Fruit fly (Drosophila melanogaster) whole organism, embryonic: ENCODE results near the gene robl62A.

Experiments
- Asciz ChIP-seq: fragments of 200-800 bp; sonication (Bioruptor generic); optimal IDR thresholded peaks from 2 replicates; lab custom pipeline; 2017; ENCODE audit warnings: missing biosample characterization, mild to moderate bottlenecking, missing genetic modification characterization, missing genetic modification reagents
- BEAF-32 ChIP-seq: fragments of 200-800 bp; sonication (Bioruptor generic); optimal IDR thresholded peaks from 3 replicates; lab custom pipeline; 2017; ENCODE audit warnings: missing biosample characterization, missing genetic modification characterization, mild to moderate bottlenecking, moderate library complexity, missing genetic modification reagents
- CG1024 ChIP-seq: fragments of 200-800 bp; sonication (Bioruptor generic); IDR thresholded peaks from 2 replicates; pipeline ENCODE4 v1.3.6; 2022; ENCODE audit warnings: missing biosample characterization, missing genetic modification characterization
- CG10543 ChIP-seq: fragments of 200-800 bp; sonication (Bioruptor generic); optimal IDR thresholded peaks from 3 replicates; lab custom pipeline; 2017; ENCODE audit warnings: missing biosample characterization, mild to moderate bottlenecking, missing genetic modification characterization, moderate library complexity
- CG12155 ChIP-seq: fragments of 200-800 bp; sonication (Bioruptor generic); optimal IDR thresholded peaks from 3 replicates; lab custom pipeline; 2016; ENCODE audit warnings: missing biosample characterization, missing genetic modification characterization
- CG14965 ChIP-seq: fragments of 200-800 bp; sonication (Bioruptor generic); optimal IDR thresholded peaks from 2 replicates; lab custom pipeline; 2016; ENCODE audit warnings: missing biosample characterization, missing genetic modification characterization, borderline replicate concordance
- CG1529 ChIP-seq: fragments of 200-800 bp; sonication (Bioruptor generic); optimal IDR thresholded peaks from 3 replicates; lab custom pipeline; 2018; ENCODE audit warnings: missing biosample characterization, missing genetic modification characterization
- CG1647 ChIP-seq: fragments of 200-800 bp; sonication (Bioruptor generic); optimal IDR thresholded peaks from 3 replicates; lab custom pipeline; 2016; ENCODE audit warnings: missing biosample characterization, missing genetic modification characterization
- CG2712 ChIP-seq: fragments of 200-800 bp; optimal IDR thresholded peaks from 3 replicates; lab custom pipeline; 2019; ENCODE audit warnings: missing biosample characterization, mild to moderate bottlenecking, missing genetic modification characterization, moderate library complexity
- CG34224 ChIP-seq: fragments of 200-800 bp; sonication (Bioruptor generic); IDR thresholded peaks from 3 replicates; pipeline ENCODE4 v1.3.6; 2022; ENCODE audit warnings: missing biosample characterization, missing genetic modification characterization; ENCODE audit not compliant: partially characterized antibody
- CG4328 ChIP-seq: fragments of 200-800 bp; sonication (Bioruptor generic); optimal IDR thresholded peaks from 3 replicates; lab custom pipeline; 2017; ENCODE audit warnings: missing biosample characterization, missing genetic modification reagents, missing genetic modification characterization
- CG4360 ChIP-seq: fragments of 200-800 bp; sonication (Bioruptor generic); IDR thresholded peaks from 2 replicates; pipeline ENCODE4 v1.3.6; 2022; ENCODE audit warnings: missing biosample characterization, missing genetic modification characterization
- CG43689 ChIP-seq: fragments of 200-800 bp; sonication (Bioruptor generic); IDR thresholded peaks from 2 replicates; pipeline ENCODE4 v1.3.6; 2022; ENCODE audit warnings: missing biosample characterization, missing genetic modification characterization
- CG8089 ChIP-seq: fragments of 200-800 bp; sonication (Bioruptor generic); optimal IDR thresholded peaks from 3 replicates; lab custom pipeline; 2016; ENCODE audit warnings: missing biosample characterization, missing genetic modification characterization
- CG9215 ChIP-seq: fragments of 200-800 bp; sonication (Bioruptor generic); IDR thresholded peaks from 2 replicates; pipeline ENCODE4 v1.3.6; 2022; ENCODE audit warnings: missing biosample characterization, missing genetic modification characterization
- CkIIα-i1 ChIP-seq: fragments of 200-800 bp; sonication (Bioruptor generic); IDR thresholded peaks from 2 replicates; pipeline ENCODE4 v1.3.6; 2022; ENCODE audit warnings: missing biosample characterization, missing genetic modification characterization
- D19B ChIP-seq: fragments of 200-800 bp; sonication (Bioruptor generic); optimal IDR thresholded peaks from 2 replicates; lab custom pipeline; 2017; ENCODE audit warnings: missing biosample characterization, mild to moderate bottlenecking, missing genetic modification characterization
- Dip2 ChIP-seq: fragments of 200-800 bp; sonication (Bioruptor generic); IDR thresholded peaks from 2 replicates; pipeline ENCODE4 v1.3.6; 2022; ENCODE audit warnings: missing biosample characterization, missing genetic modification characterization
- Dip3 ChIP-seq: fragments of 200-800 bp; sonication (Bioruptor generic); optimal IDR thresholded peaks from 3 replicates; lab custom pipeline; 2016; ENCODE audit warnings: missing biosample characterization, missing genetic modification characterization
- Fer2 ChIP-seq: fragments of 200-800 bp; sonication (Bioruptor generic); optimal IDR thresholded peaks from 2 replicates; lab custom pipeline; 2018; ENCODE audit warnings: missing biosample characterization, mild to moderate bottlenecking, missing genetic modification characterization, moderate library complexity
- Jarid2 ChIP-seq: fragments of 200-800 bp; sonication (Bioruptor generic); optimal IDR thresholded peaks from 3 replicates; lab custom pipeline; 2017; ENCODE audit warnings: mild to moderate bottlenecking, missing biosample characterization, missing genetic modification reagents, missing genetic modification characterization
- MTF-1 ChIP-seq: fragments of 200-800 bp; sonication (Bioruptor generic); optimal IDR thresholded peaks from 2 replicates; lab custom pipeline; 2018; ENCODE audit warnings: missing biosample characterization, mild to moderate bottlenecking, missing genetic modification characterization, borderline replicate concordance
- Myb ChIP-seq: fragments of 200-800 bp; sonication (Bioruptor generic); optimal IDR thresholded peaks from 2 replicates; lab custom pipeline; 2016; ENCODE audit warnings: missing biosample characterization, missing genetic modification characterization
- Poxn ChIP-seq: fragments of 200-800 bp; sonication (Bioruptor generic); IDR thresholded peaks from 2 replicates; pipeline ENCODE4 v1.3.6; 2022; ENCODE audit warnings: missing biosample characterization, missing genetic modification characterization
- Ravus ChIP-seq: fragments of 200-800 bp; sonication (Bioruptor generic); IDR thresholded peaks from 2 replicates; pipeline ENCODE4 v1.3.6; 2022; ENCODE audit warnings: missing biosample characterization, missing genetic modification characterization
- Sry-β ChIP-seq: fragments of 200-800 bp; sonication (Bioruptor generic); optimal IDR thresholded peaks from 2 replicates; lab custom pipeline; 2018; ENCODE audit warnings: missing biosample characterization, mild to moderate bottlenecking, missing genetic modification characterization, moderate library complexity
- Taf1 ChIP-seq: fragments of 200-800 bp; sonication (Bioruptor generic); IDR thresholded peaks from 2 replicates; pipeline ENCODE4 v1.3.6; 2022; ENCODE audit warnings: missing biosample characterization, missing genetic modification characterization
- bab2 ChIP-seq: fragments of 200-800 bp; sonication (Bioruptor generic); optimal IDR thresholded peaks from 2 replicates; lab custom pipeline; 2016; ENCODE audit warnings: missing biosample characterization, missing genetic modification characterization
- crc ChIP-seq: fragments of 200-800 bp; sonication (Bioruptor generic); optimal IDR thresholded peaks from 2 replicates; lab custom pipeline; 2016; ENCODE audit warnings: missing biosample characterization, missing genetic modification characterization
- dan ChIP-seq: fragments of 200-800 bp; sonication (Bioruptor generic); IDR thresholded peaks from 2 replicates; pipeline ENCODE4 v1.3.6; 2022; ENCODE audit warnings: missing biosample characterization, missing genetic modification characterization
- danr ChIP-seq: fragments of 200-800 bp; sonication (Bioruptor generic); IDR thresholded peaks from 2 replicates; pipeline ENCODE4 v1.3.6; 2022; ENCODE audit warnings: missing biosample characterization, missing genetic modification characterization
- en ChIP-seq: fragments of 200-800 bp; sonication (Bioruptor generic); optimal IDR thresholded peaks from 2 replicates; lab custom pipeline; 2016; ENCODE audit warnings: missing biosample characterization, missing genetic modification characterization
- ewg ChIP-seq: fragments of 200-800 bp; sonication (Bioruptor generic); optimal IDR thresholded peaks from 3 replicates; lab custom pipeline; 2017; ENCODE audit warnings: mild to moderate bottlenecking, missing biosample characterization, missing genetic modification reagents, missing genetic modification characterization
- eyg ChIP-seq: fragments of 200-800 bp; sonication (Bioruptor generic); optimal IDR thresholded peaks from 3 replicates; lab custom pipeline; 2016; ENCODE audit warnings: missing biosample characterization, missing genetic modification characterization
- fd3F ChIP-seq: fragments of 200-800 bp; sonication (Bioruptor generic); optimal IDR thresholded peaks from 2 replicates; lab custom pipeline; 2018; ENCODE audit warnings: missing biosample characterization, mild to moderate bottlenecking, missing genetic modification characterization, moderate library complexity
- gfzf ChIP-seq: fragments of 200-800 bp; sonication (Bioruptor generic); optimal IDR thresholded peaks from 2 replicates; lab custom pipeline; 2016; ENCODE audit warnings: missing biosample characterization, mild to moderate bottlenecking, missing genetic modification characterization, moderate library complexity
- klu ChIP-seq: fragments of 200-800 bp; sonication (Bioruptor generic); IDR thresholded peaks from 2 replicates; pipeline ENCODE4 v1.3.6; 2022; ENCODE audit warnings: missing biosample characterization, missing genetic modification characterization
- lov ChIP-seq, 2 experiments: fragments of 200-800 bp in 1 of 2; fragments of >200 bp in 1 of 2; sonication (Bioruptor generic) in 1 of 2; IDR thresholded peaks in 1 of 2; optimal IDR thresholded peaks in 1 of 2; 2 replicates in 1 of 2; 3 replicates in 1 of 2; pipeline versions ENCODE4 v1.3.6 to Lab custom; 2017 to 2022; ENCODE audit warnings: missing biosample characterization in 1 of 2, missing genetic modification characterization in 1 of 2
- mld ChIP-seq: fragments of 200-800 bp; sonication (Bioruptor generic); IDR thresholded peaks from 3 replicates; pipeline ENCODE4 v1.3.6; 2022; ENCODE audit warnings: missing biosample characterization, missing genetic modification characterization; ENCODE audit not compliant: partially characterized antibody
- odd ChIP-seq: fragments of 200-800 bp; sonication (Bioruptor generic); optimal IDR thresholded peaks from 2 replicates; lab custom pipeline; 2017; ENCODE audit warnings: missing biosample characterization, mild to moderate bottlenecking, missing genetic modification characterization
- pb ChIP-seq: fragments of 200-800 bp; sonication (Bioruptor generic); optimal IDR thresholded peaks from 3 replicates; lab custom pipeline; 2016; ENCODE audit warnings: missing biosample characterization, missing genetic modification characterization
- peb ChIP-seq: fragments of 200-800 bp; sonication (Bioruptor generic); IDR thresholded peaks from 2 replicates; pipeline ENCODE4 v1.3.6; 2022; ENCODE audit warnings: missing biosample characterization, missing genetic modification characterization
- shn ChIP-seq: fragments of 200-800 bp; sonication (Bioruptor generic); optimal IDR thresholded peaks from 3 replicates; lab custom pipeline; 2016; ENCODE audit warnings: missing biosample characterization, missing genetic modification characterization
- slou ChIP-seq: fragments of 200-800 bp; sonication (Bioruptor generic); optimal IDR thresholded peaks from 3 replicates; lab custom pipeline; 2016; ENCODE audit warnings: missing biosample characterization, missing genetic modification characterization
- sna ChIP-seq: fragments of 200-800 bp; sonication (Bioruptor generic); IDR thresholded peaks from 2 replicates; pipeline ENCODE4 v1.3.6; 2022; ENCODE audit warnings: missing biosample characterization, missing genetic modification characterization; ENCODE audit not compliant: partially characterized antibody
- stc ChIP-seq: fragments of 200-800 bp; sonication (Bioruptor generic); IDR thresholded peaks from 2 replicates; pipeline ENCODE4 v1.3.6; 2022; ENCODE audit warnings: missing biosample characterization, missing genetic modification characterization
- vvl ChIP-seq: fragments of 200-800 bp; sonication (Bioruptor generic); IDR thresholded peaks from 2 replicates; pipeline ENCODE4 v1.3.6; 2022; ENCODE audit warnings: missing biosample characterization, missing genetic modification characterization
- zen ChIP-seq: fragments of 200-800 bp; sonication (Bioruptor generic); optimal IDR thresholded peaks from 3 replicates; lab custom pipeline; 2018; ENCODE audit warnings: missing biosample characterization, mild to moderate bottlenecking, missing genetic modification characterization, moderate library complexity
- zf30C ChIP-seq: fragments of 200-800 bp; sonication (Bioruptor generic); optimal IDR thresholded peaks from 3 replicates; lab custom pipeline; 2018; ENCODE audit warnings: missing biosample characterization, mild to moderate bottlenecking, missing genetic modification characterization

robl62A gene

dm6 chr3L:1478998-1479680, 1.7 kb downstream of the robl62A start (continued):
- TF ChIP-seq CG12155 (GFP tag; lab: Kevin White, UChicago), result peak; percentile 27
- no peak for TF ChIP-seq Jarid2 (GFP tag; lab: Kevin White, UChicago)
- peak; percentile 17 for TF ChIP-seq odd (GFP tag; lab: Kevin White, UChicago)
- TF ChIP-seq danr (GFP tag; lab: Robert Waterston, UW), result 0 out of 2 replicates have a peak, but pooled peaks have one; percentile 45
- no peak for TF ChIP-seq Poxn (GFP tag; lab: Robert Waterston, UW)
- TF ChIP-seq shn, result peak; percentile 30
- TF ChIP-seq Dip2 (GFP tag; lab: Robert Waterston, UW), result no peak
- no peak for TF ChIP-seq CG43689 (GFP tag; lab: Robert Waterston, UW)
- no peak for TF ChIP-seq CG4328 (GFP tag; lab: Kevin White, UChicago)
- TF ChIP-seq Fer2 (tag; lab: Kevin White, UChicago), result no peak
- peak; percentile 56 for TF ChIP-seq pb (GFP tag; lab: Kevin White, UChicago)
- peak; percentile 72 for TF ChIP-seq CG8089
- no peak for TF ChIP-seq Taf1 (GFP tag; lab: Robert Waterston, UW)
- TF ChIP-seq slou (GFP tag; lab: Kevin White, UChicago), result no peak
- TF ChIP-seq sna (GFP tag; lab: Robert Waterston, UW), result no peak
- TF ChIP-seq fd3F (GFP tag; lab: Kevin White, UChicago), result no peak
- no peak for TF ChIP-seq Asciz (GFP tag; lab: Kevin White, UChicago)
- no peak for TF ChIP-seq gfzf (GFP tag; lab: Kevin White, UChicago)
- TF ChIP-seq CG9215 (GFP tag; lab: Robert Waterston, UW), result no peak
- TF ChIP-seq lov (optimal IDR thresholded peaks at IDR 0.05; lab: Kevin White, UChicago), result no peak
- peak; percentile 85 for TF ChIP-seq lov (GFP tag; IDR thresholded peaks at IDR 0.05; lab: Robert Waterston, UW)
- TF ChIP-seq bab2 (GFP tag; lab: Kevin White, UChicago), result no peak
- TF ChIP-seq CG2712 (tag; lab: Kevin White, UChicago), result peak; percentile 82
- TF ChIP-seq zf30C (GFP tag; lab: Kevin White, UChicago), result no peak
- TF ChIP-seq CG1024, result peak; percentile 60; the same call in 1 of the 2 replicates
- TF ChIP-seq ewg (GFP tag; lab: Kevin White, UChicago), result peak; percentile 23
- TF ChIP-seq CG1647 (GFP tag; lab: Kevin White, UChicago), result no peak
- TF ChIP-seq D19B (GFP tag; lab: Kevin White, UChicago), result no peak
- no peak for TF ChIP-seq eyg (GFP tag; lab: Kevin White, UChicago)
- TF ChIP-seq CG1529 (GFP tag; lab: Kevin White, UChicago), result peak; percentile 27
- TF ChIP-seq crc (GFP tag; lab: Kevin White, UChicago), result no peak
- peak; percentile 80 for TF ChIP-seq dan
- peak; percentile 83 for TF ChIP-seq vvl (GFP tag; lab: Robert Waterston, UW)
- peak; percentile 33 for TF ChIP-seq Myb (GFP tag; lab: Kevin White, UChicago)
- TF ChIP-seq klu, result peak; percentile 26; the same call in 1 of the 2 replicates
- TF ChIP-seq CG4360, result peak; percentile 63
- TF ChIP-seq stc (GFP tag; lab: Robert Waterston, UW), result peak; percentile 47; the same call in 1 of the 2 replicates
- TF ChIP-seq Ravus (GFP tag; lab: Robert Waterston, UW), result no peak
- peak; percentile 45 for TF ChIP-seq en (GFP tag; lab: Kevin White, UChicago)
- no peak for TF ChIP-seq CG10543
- TF ChIP-seq CG14965, result no peak
- TF ChIP-seq CG34224 (GFP tag; lab: Robert Waterston, UW), result no peak
- TF ChIP-seq Sry-β (GFP tag; lab: Kevin White, UChicago), result no peak
- no peak for TF ChIP-seq BEAF-32
- TF ChIP-seq CkIIα-i1 (GFP tag; lab: Robert Waterston, UW), result no peak
- peak; percentile 98 for TF ChIP-seq zen
- TF ChIP-seq Dip3 (GFP tag; lab: Kevin White, UChicago), result peak; percentile 16
- no peak for TF ChIP-seq mld (GFP tag; lab: Robert Waterston, UW)
- TF ChIP-seq peb (GFP tag; lab: Robert Waterston, UW), result no peak; the same call in 1 of the 2 replicates
- no peak for TF ChIP-seq MTF-1
